Worm (Caenorhabditis elegans): ENCODE measurements around the gene C27D9.1.

The C27D9.1 gene

DNA sequence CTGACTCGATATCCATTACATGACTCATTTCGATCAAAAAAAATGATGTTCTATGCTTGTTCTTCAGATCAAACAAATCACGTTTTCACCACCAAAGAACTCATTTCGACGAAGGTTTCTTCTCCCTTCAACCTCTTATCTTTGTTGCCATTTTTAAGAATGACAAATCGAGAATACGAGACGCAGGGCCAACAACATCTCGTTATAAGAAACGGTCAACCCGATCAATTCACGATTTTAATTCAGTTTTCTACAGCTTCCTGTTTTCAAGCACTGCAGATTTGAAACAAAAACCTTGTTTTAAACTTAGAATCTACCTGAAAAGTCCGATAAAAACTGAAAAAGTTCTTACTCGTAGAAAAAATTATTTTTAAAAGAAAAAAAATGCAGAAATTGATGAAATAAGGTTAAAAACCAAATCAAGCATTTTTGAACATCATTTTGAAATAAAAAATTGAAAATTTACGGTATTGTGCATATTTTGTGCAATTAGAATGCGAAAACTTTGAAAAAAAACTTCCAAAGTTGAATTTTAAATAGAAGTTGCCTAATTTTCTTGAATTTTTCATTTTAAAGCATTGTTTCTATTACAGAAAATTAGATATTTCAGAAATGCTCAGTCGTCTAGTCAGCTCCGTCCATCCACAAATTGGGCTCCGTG, 11.6 kb upstream of the C27D9.1 start, which contains the start of gene acs-11 (continued):
- no peak for TF ChIP-seq mab-9 (GFP tag; IDR thresholded peaks at IDR 0.05)
- TF ChIP-seq isw-1 (GFP tag; IDR thresholded peaks at IDR 0.05): no peak
- TF ChIP-seq pqm-1 (tag; optimal IDR thresholded peaks at IDR 0.05): no peak
- no peak for TF ChIP-seq lin-13 (GFP tag; optimal IDR thresholded peaks at IDR 0.05)
- no peak for TF ChIP-seq ama-1 (optimal IDR thresholded peaks at IDR 0.05)
- no peak for TF ChIP-seq aha-1 (tag; optimal IDR thresholded peaks at IDR 0.05)
- TF ChIP-seq lin-35 (GFP tag; optimal IDR thresholded peaks at IDR 0.05): peak in 1 of 2 experiments; percentile 58
- no peak for TF ChIP-seq skn-1 (tag; optimal IDR thresholded peaks at IDR 0.05)
- TF ChIP-seq unc-130 (tag; optimal IDR thresholded peaks at IDR 0.05): peak; percentile 27
- TF ChIP-seq efl-3 (GFP tag; optimal IDR thresholded peaks at IDR 0.05): no peak
- TF ChIP-seq lin-14 (GFP tag; optimal IDR thresholded peaks at IDR 0.05): peak; percentile 23
- TF ChIP-seq fos-1 (tag; optimal IDR thresholded peaks at IDR 0.05): no peak
- peak; percentile 13 for TF ChIP-seq snu-23 (GFP tag; optimal IDR thresholded peaks at IDR 0.05)
- no peak for TF ChIP-seq xbp-1 (tag; optimal IDR thresholded peaks at IDR 0.05)
- no peak for TF ChIP-seq efl-1 (optimal IDR thresholded peaks at IDR 0.05)
- peak in 1 of 2 experiments; percentile 89 for TF ChIP-seq efl-1 (GFP tag; optimal IDR thresholded peaks at IDR 0.05 in 1 of 2)
- TF ChIP-seq nhr-77 (tag; optimal IDR thresholded peaks at IDR 0.05): no peak
- TF ChIP-seq sptf-1 (tag; optimal IDR thresholded peaks at IDR 0.05): no peak
- no peak for TF ChIP-seq tbx-2 (tag; optimal IDR thresholded peaks at IDR 0.05)
- no peak for TF ChIP-seq aly-2 (tag; optimal IDR thresholded peaks at IDR 0.05)
- TF ChIP-seq nhr-47 (tag; optimal IDR thresholded peaks at IDR 0.05): no peak
- TF ChIP-seq C34B4.2 (tag; optimal IDR thresholded peaks at IDR 0.05): no peak
- TF ChIP-seq snpc-4 (tag; optimal IDR thresholded peaks at IDR 0.05): no peak
- no peak for TF ChIP-seq mep-1 (tag; optimal IDR thresholded peaks at IDR 0.05)
- TF ChIP-seq irx-1 (tag; optimal IDR thresholded peaks at IDR 0.05): no peak
- TF ChIP-seq egl-27 (tag; optimal IDR thresholded peaks at IDR 0.05): no peak
- TF ChIP-seq ces-1 (GFP tag; optimal IDR thresholded peaks at IDR 0.05): no peak
- TF ChIP-seq hlh-17 (GFP tag; optimal IDR thresholded peaks at IDR 0.05; ENCODE audit: borderline replicate concordance): no peak
- TF ChIP-seq unc-62 (GFP tag; optimal IDR thresholded peaks at IDR 0.05): no peak
- TF ChIP-seq fkh-4 (tag; optimal IDR thresholded peaks at IDR 0.05; ENCODE audit: borderline replicate concordance): no peak
- no peak for TF ChIP-seq F16B12.6 (tag; optimal IDR thresholded peaks at IDR 0.05)
- no peak for TF ChIP-seq Y116A8C.19 (tag; optimal IDR thresholded peaks at IDR 0.05; ENCODE audit: borderline replicate concordance)
- TF ChIP-seq mef-2 (tag; optimal IDR thresholded peaks at IDR 0.05): no peak
- TF ChIP-seq dpl-1 (GFP tag; optimal IDR thresholded peaks at IDR 0.05): no peak
- TF ChIP-seq nhr-85 (tag): peak; percentile 61
- TF ChIP-seq ceh-8 (GFP tag; optimal IDR thresholded peaks at IDR 0.05): no peak
- TF ChIP-seq ceh-82 (tag; optimal IDR thresholded peaks at IDR 0.05): no peak
- TF ChIP-seq egl-13 (tag; optimal IDR thresholded peaks at IDR 0.05): no peak
- TF ChIP-seq blmp-1 (tag; optimal IDR thresholded peaks at IDR 0.05): peak; percentile 65
- TF ChIP-seq tlp-1 (tag; optimal IDR thresholded peaks at IDR 0.05): no peak
- no peak for TF ChIP-seq grh-1 (GFP tag; IDR thresholded peaks at IDR 0.05)
- no peak for TF ChIP-seq unc-86 (tag; optimal IDR thresholded peaks at IDR 0.05)
- TF ChIP-seq sup-37 (GFP tag; optimal IDR thresholded peaks at IDR 0.05): no peak

ce11 chrII:4745281-4745680, 7.9 kb upstream of the C27D9.1 start:
- TF ChIP-seq elt-3 (tag; optimal IDR thresholded peaks at IDR 0.05): peak; percentile 4 to 98 (median 80)
- TF ChIP-seq rnt-1 (tag; optimal IDR thresholded peaks at IDR 0.05): no peak
- TF ChIP-seq snu-23 (GFP tag; optimal IDR thresholded peaks at IDR 0.05): peak; percentile 71
- TF ChIP-seq nhr-12 (tag; optimal IDR thresholded peaks at IDR 0.05): no peak
- TF ChIP-seq nhr-11 (tag; optimal IDR thresholded peaks at IDR 0.05): peak; percentile 38
- TF ChIP-seq ets-5 (GFP tag; IDR thresholded peaks at IDR 0.05): no peak
- peak; percentile 68 for TF ChIP-seq lin-14 (GFP tag; optimal IDR thresholded peaks at IDR 0.05)
- peak in 1 of 2 experiments; percentile 38 for TF ChIP-seq lsy-2 (tag; optimal IDR thresholded peaks at IDR 0.05)
- TF ChIP-seq mdl-1 (tag; optimal IDR thresholded peaks at IDR 0.05): peak in 1 of 2 experiments; percentile 12
- TF ChIP-seq fos-1 (tag; optimal IDR thresholded peaks at IDR 0.05): no peak
- TF ChIP-seq snpc-4 (tag; optimal IDR thresholded peaks at IDR 0.05): no peak
- TF ChIP-seq tbx-2 (tag; optimal IDR thresholded peaks at IDR 0.05): peak; percentile 63
- TF ChIP-seq ceh-88 (GFP tag; IDR thresholded peaks at IDR 0.05): no peak
- peak; percentile 73 for TF ChIP-seq grh-1 (GFP tag; IDR thresholded peaks at IDR 0.05)
- TF ChIP-seq nhr-85 (tag): peak; percentile 96
- peak in 1 of 3 experiments; percentile 22 for TF ChIP-seq dpl-1 (GFP tag; optimal IDR thresholded peaks at IDR 0.05)
- TF ChIP-seq alr-1 (tag; optimal IDR thresholded peaks at IDR 0.05; ENCODE audit: borderline replicate concordance): no peak
- peak; percentile 84 for TF ChIP-seq unc-130 (tag; optimal IDR thresholded peaks at IDR 0.05)
- no peak for TF ChIP-seq fkh-10 (GFP tag; optimal IDR thresholded peaks at IDR 0.05)
- no peak for TF ChIP-seq aly-2 (tag; optimal IDR thresholded peaks at IDR 0.05)
- TF ChIP-seq lin-35 (GFP tag; optimal IDR thresholded peaks at IDR 0.05): peak in 1 of 2 experiments; percentile 55
